Fruit fly (Drosophila melanogaster) whole organism, embryonic: ENCODE results near the gene CstF50.

Source experiments
- ATbp ChIP-seq: fragments of 200-800 bp; sonication (Bioruptor generic); optimal IDR thresholded peaks from 2 replicates; lab custom pipeline; 2017; ENCODE audit warnings: missing biosample characterization, mild to moderate bottlenecking, missing genetic modification characterization, missing genetic modification reagents
- BEAF-32 ChIP-seq: fragments of 200-800 bp; sonication (Bioruptor generic); optimal IDR thresholded peaks from 3 replicates; lab custom pipeline; 2017; ENCODE audit warnings: missing biosample characterization, missing genetic modification characterization, mild to moderate bottlenecking, moderate library complexity, missing genetic modification reagents
- CG10209 ChIP-seq: fragments of 200-800 bp; sonication (Bioruptor generic); optimal IDR thresholded peaks from 3 replicates; lab custom pipeline; 2017; ENCODE audit warnings: missing biosample characterization, mild to moderate bottlenecking, missing genetic modification characterization, missing genetic modification reagents
- CG10431 ChIP-seq: fragments of 200-800 bp; sonication (Bioruptor generic); optimal IDR thresholded peaks from 3 replicates; lab custom pipeline; 2018; ENCODE audit warnings: missing biosample characterization, mild to moderate bottlenecking, missing genetic modification characterization
- CG14965 ChIP-seq: fragments of 200-800 bp; sonication (Bioruptor generic); optimal IDR thresholded peaks from 2 replicates; lab custom pipeline; 2016; ENCODE audit warnings: missing biosample characterization, missing genetic modification characterization, borderline replicate concordance
- CG15514 ChIP-seq: fragments of 200-800 bp; sonication (Bioruptor generic); optimal IDR thresholded peaks from 3 replicates; lab custom pipeline; 2017; ENCODE audit warnings: missing biosample characterization, missing genetic modification characterization, mild to moderate bottlenecking, moderate library complexity, missing genetic modification reagents
- CG1603 ChIP-seq: fragments of 200-800 bp; sonication (Bioruptor generic); optimal IDR thresholded peaks from 2 replicates; lab custom pipeline; 2019; ENCODE audit warnings: missing biosample characterization, mild to moderate bottlenecking, missing genetic modification characterization, moderate library complexity
- CG30020 ChIP-seq: fragments of 200-800 bp; optimal IDR thresholded peaks from 2 replicates; lab custom pipeline; 2019; ENCODE audit warnings: missing biosample characterization, mild to moderate bottlenecking, missing genetic modification characterization, moderate library complexity
- CG31441 ChIP-seq: fragments of 200-800 bp; sonication (Bioruptor generic); IDR thresholded peaks from 2 replicates; pipeline ENCODE4 v1.3.6; 2022; ENCODE audit warnings: missing biosample characterization, missing genetic modification characterization
- CG34422 ChIP-seq: fragments of 200-800 bp; sonication (Bioruptor generic); IDR thresholded peaks from 3 replicates; pipeline ENCODE4 v1.3.6; 2022; ENCODE audit warnings: missing biosample characterization, missing genetic modification characterization
- CG3995 ChIP-seq: fragments of 200-800 bp; sonication (Bioruptor generic); optimal IDR thresholded peaks from 3 replicates; lab custom pipeline; 2016; ENCODE audit warnings: missing biosample characterization, missing genetic modification characterization
- CG5953 ChIP-seq: fragments of 200-800 bp; sonication (Bioruptor generic); IDR thresholded peaks from 2 replicates; pipeline ENCODE4 v1.3.6; 2022; ENCODE audit warnings: missing biosample characterization, missing genetic modification characterization
- CG6272 ChIP-seq: fragments of 200-800 bp; sonication (Bioruptor generic); IDR thresholded peaks from 2 replicates; pipeline ENCODE4 v1.3.6; 2022; ENCODE audit warnings: missing biosample characterization, missing genetic modification characterization
- ERR ChIP-seq: fragments of 200-800 bp; sonication (Bioruptor generic); optimal IDR thresholded peaks from 2 replicates; lab custom pipeline; 2016; ENCODE audit warnings: missing biosample characterization, missing genetic modification characterization
- Ets65A ChIP-seq: fragments of 200-800 bp; sonication (Bioruptor generic); peaks from one replicate; lab custom pipeline; 2016; ENCODE audit warnings: missing biosample characterization, missing genetic modification characterization
- Ets97D ChIP-seq: fragments of 200-800 bp; sonication (Bioruptor generic); optimal IDR thresholded peaks from 3 replicates; lab custom pipeline; 2016; ENCODE audit warnings: missing biosample characterization, missing genetic modification characterization
- GATAe ChIP-seq: fragments of 200-800 bp; sonication (Bioruptor generic); conservative IDR thresholded peaks from 2 replicates; pipeline ENCODE4 v1.3.6; 2022; ENCODE audit warnings: missing biosample characterization, missing genetic modification characterization
- Hey ChIP-seq: fragments of 200-800 bp; sonication (Bioruptor generic); optimal IDR thresholded peaks from 3 replicates; lab custom pipeline; 2018; ENCODE audit warnings: missing biosample characterization, mild to moderate bottlenecking, missing genetic modification characterization
- Mad ChIP-seq: fragments of 200-800 bp; sonication (Bioruptor generic); optimal IDR thresholded peaks from 2 replicates; lab custom pipeline; 2016; ENCODE audit warnings: missing biosample characterization, missing genetic modification characterization
- Max ChIP-seq: fragments of 200-800 bp; sonication (Bioruptor generic); optimal IDR thresholded peaks from 2 replicates; lab custom pipeline; 2016; ENCODE audit warnings: missing biosample characterization, mild to moderate bottlenecking, missing genetic modification characterization
- Med ChIP-seq: fragments of 200-800 bp; sonication (Bioruptor generic); peaks from one replicate; lab custom pipeline; 2016; ENCODE audit warnings: missing biosample characterization, missing genetic modification characterization, mild to moderate bottlenecking, inconsistent platforms, moderate library complexity
- Nf-YB ChIP-seq: fragments of 200-800 bp; sonication (Bioruptor generic); optimal IDR thresholded peaks from 3 replicates; lab custom pipeline; 2019; ENCODE audit warnings: missing biosample characterization, mild to moderate bottlenecking, missing genetic modification characterization, moderate library complexity
- Oaz ChIP-seq: fragments of 200-800 bp; sonication (Bioruptor generic); IDR thresholded peaks from 2 replicates; pipeline ENCODE4 v1.3.6; 2022; ENCODE audit warnings: missing biosample characterization, missing genetic modification characterization
- Scr ChIP-seq: fragments of 200-800 bp; sonication (Bioruptor generic); IDR thresholded peaks from 2 replicates; pipeline ENCODE4 v1.3.6; 2022; ENCODE audit warnings: missing biosample characterization, missing genetic modification characterization; ENCODE audit not compliant: partially characterized antibody
- chm ChIP-seq: fragments of 200-800 bp; sonication (Bioruptor generic); IDR thresholded peaks from 2 replicates; pipeline ENCODE4 v1.3.6; 2022; ENCODE audit warnings: missing biosample characterization, missing genetic modification characterization
- dm ChIP-seq: fragments of 200-800 bp; sonication (Bioruptor generic); optimal IDR thresholded peaks from 3 replicates; lab custom pipeline; 2016; ENCODE audit warnings: missing biosample characterization, missing genetic modification characterization
- gfzf ChIP-seq: fragments of 200-800 bp; sonication (Bioruptor generic); optimal IDR thresholded peaks from 2 replicates; lab custom pipeline; 2016; ENCODE audit warnings: missing biosample characterization, mild to moderate bottlenecking, missing genetic modification characterization, moderate library complexity
- knrl ChIP-seq: fragments of 200-800 bp; sonication (Bioruptor generic); IDR thresholded peaks from 3 replicates; pipeline ENCODE4 v1.3.6; 2022; ENCODE audit warnings: missing biosample characterization, missing genetic modification characterization; ENCODE audit not compliant: partially characterized antibody
- lola ChIP-seq, 3 experiments: fragments of >200 bp in 2 of 3; fragments of 200-800 bp in 1 of 3; sonication (Bioruptor generic) in 1 of 3; optimal IDR thresholded peaks; 2 replicates each; lab custom pipeline; 2017 to 2019; ENCODE audit warnings: missing biosample characterization in 3 of 3, missing genetic modification characterization in 3 of 3, mild to moderate bottlenecking in 1 of 3, moderate library complexity in 1 of 3
- luna ChIP-seq: fragments of 200-800 bp; sonication (Bioruptor generic); optimal IDR thresholded peaks from 2 replicates; lab custom pipeline; 2016; ENCODE audit warnings: missing biosample characterization, missing genetic modification characterization
- odd ChIP-seq: fragments of 200-800 bp; sonication (Bioruptor generic); optimal IDR thresholded peaks from 2 replicates; lab custom pipeline; 2017; ENCODE audit warnings: missing biosample characterization, mild to moderate bottlenecking, missing genetic modification characterization
- prd ChIP-seq, 3 experiments: fragments of >200 bp in 2 of 3; fragments of 200-800 bp in 1 of 3; sonication (Bioruptor generic) in 1 of 3; optimal IDR thresholded peaks in 2 of 3; IDR thresholded peaks in 1 of 3; 2 replicates in 2 of 3; 3 replicates in 1 of 3; pipeline versions ENCODE4 v1.3.6 to Lab custom; 2017 to 2022; ENCODE audit warnings: missing biosample characterization in 1 of 3, missing genetic modification characterization in 1 of 3
- row ChIP-seq: fragments of 200-800 bp; sonication (Bioruptor generic); IDR thresholded peaks from 3 replicates; pipeline ENCODE4 v1.3.6; 2022; ENCODE audit warnings: missing biosample characterization, missing genetic modification characterization
- sens ChIP-seq: fragments of 200-800 bp; sonication (Bioruptor generic); peaks from one replicate; lab custom pipeline; 2016; ENCODE audit warnings: missing biosample characterization, missing genetic modification characterization
- slou ChIP-seq: fragments of 200-800 bp; sonication (Bioruptor generic); optimal IDR thresholded peaks from 3 replicates; lab custom pipeline; 2016; ENCODE audit warnings: missing biosample characterization, missing genetic modification characterization
- stwl ChIP-seq: fragments of 200-800 bp; sonication (Bioruptor generic); optimal IDR thresholded peaks from 3 replicates; lab custom pipeline; 2018; ENCODE audit warnings: missing biosample characterization, mild to moderate bottlenecking, missing genetic modification characterization, moderate library complexity
- tgo ChIP-seq: fragments of 200-800 bp; sonication (Bioruptor generic); IDR thresholded peaks from 3 replicates; pipeline ENCODE4 v1.3.6; 2022; ENCODE audit warnings: missing biosample characterization, missing genetic modification characterization
- ttk ChIP-seq: fragments of 200-800 bp; sonication (Bioruptor generic); IDR thresholded peaks from 2 replicates; pipeline ENCODE4 v2.1.2; 2022; ENCODE audit warnings: missing biosample characterization, missing genetic modification characterization
- tup ChIP-seq: fragments of 200-800 bp; sonication (Bioruptor generic); optimal IDR thresholded peaks from 2 replicates; lab custom pipeline; 2016; ENCODE audit warnings: missing biosample characterization, mild to moderate bottlenecking, missing genetic modification characterization, moderate library complexity
- vvl ChIP-seq: fragments of 200-800 bp; sonication (Bioruptor generic); IDR thresholded peaks from 2 replicates; pipeline ENCODE4 v1.3.6; 2022; ENCODE audit warnings: missing biosample characterization, missing genetic modification characterization

Gene CstF50

DNA sequence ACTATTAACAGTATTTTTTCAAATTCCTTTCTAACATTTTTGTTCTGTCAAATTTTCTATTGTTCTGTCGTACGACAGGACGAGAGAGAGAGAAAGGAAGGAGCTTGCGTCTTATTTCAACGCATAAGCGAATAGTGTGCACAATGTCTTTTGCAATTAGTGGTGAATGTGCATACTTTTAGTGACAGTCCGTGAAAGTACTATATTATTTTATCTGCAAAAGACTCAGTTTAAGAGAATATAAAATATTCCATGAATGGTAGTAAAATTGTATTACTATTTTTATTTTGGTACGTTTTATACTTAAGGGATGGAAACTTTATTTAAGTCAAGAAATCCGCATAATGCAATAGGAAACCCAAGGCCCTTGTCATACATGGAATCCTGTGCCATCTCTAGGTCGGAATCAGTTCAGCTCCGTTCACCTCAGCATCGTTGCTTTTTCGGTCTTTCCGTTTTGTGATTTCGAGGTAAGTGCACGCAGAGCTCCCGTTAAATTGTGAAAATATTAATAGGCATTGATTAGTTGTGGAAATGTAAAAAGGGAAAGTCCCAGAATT lies 1.4 kb upstream of the CstF50 start, which contains the start of gene eEF1alpha2 (continued):
- TF ChIP-seq BEAF-32 (GFP tag; lab: Kevin White, UChicago): peak; percentile 47
- TF ChIP-seq CG10431 (GFP tag; lab: Kevin White, UChicago): peak; percentile 94
- no peak for TF ChIP-seq tup (GFP tag; lab: Kevin White, UChicago)
- TF ChIP-seq knrl: peak; percentile 43; the same call in 2 of the 3 replicates
- TF ChIP-seq CG31441 (GFP tag; lab: Robert Waterston, UW): no peak
- TF ChIP-seq stwl (tag; lab: Kevin White, UChicago): peak; percentile 20
- TF ChIP-seq CG15514 (GFP tag; lab: Kevin White, UChicago): peak; percentile 98
- TF ChIP-seq prd (optimal IDR thresholded peaks at IDR 0.05; lab: Kevin White, UChicago): no peak
- peak; percentile 21; the same call in 1 of the 3 replicates for TF ChIP-seq prd (GFP tag; IDR thresholded peaks at IDR 0.05; lab: Robert Waterston, UW)
- peak; percentile 58; the same call in 2 of the 3 replicates for TF ChIP-seq row (GFP tag; lab: Robert Waterston, UW)
- TF ChIP-seq slou (GFP tag; lab: Kevin White, UChicago): no peak
- TF ChIP-seq gfzf (GFP tag; lab: Kevin White, UChicago): peak; percentile 3
- peak; percentile 55 for TF ChIP-seq CG30020 (tag; lab: Kevin White, UChicago)
- peak; percentile 49 for TF ChIP-seq sens (GFP tag; lab: Kevin White, UChicago)
- TF ChIP-seq Ets97D (GFP tag; lab: Kevin White, UChicago): peak; percentile 46
- no peak for TF ChIP-seq CG10209 (GFP tag; lab: Kevin White, UChicago)
- TF ChIP-seq lola (GFP tag; optimal IDR thresholded peaks at IDR 0.05; lab: Kevin White, UChicago): peak in 1 of 3 experiments; percentile 10
- peak; percentile 53 for TF ChIP-seq Scr (GFP tag; lab: Robert Waterston, UW)

DNA sequence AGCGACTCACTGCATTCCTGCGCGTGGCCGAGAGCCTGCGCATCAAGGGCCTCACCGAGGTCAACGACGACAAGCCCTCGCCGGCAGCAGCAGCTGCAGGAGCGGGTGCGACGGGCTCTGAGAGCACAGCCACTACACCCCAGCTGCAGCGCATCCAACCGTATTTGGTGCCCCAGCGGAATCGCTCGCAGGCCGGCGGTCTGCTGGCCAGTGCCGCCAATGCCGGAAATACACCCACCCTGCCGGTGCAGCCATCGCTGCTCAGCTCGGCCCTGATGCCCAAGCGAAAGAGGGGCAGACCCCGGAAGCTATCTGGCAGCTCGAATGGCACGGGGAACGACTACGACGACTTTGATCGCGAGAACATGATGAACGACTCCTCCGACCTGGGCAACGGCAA lies 9.0 kb downstream of the CstF50 start:
- TF ChIP-seq tgo (GFP tag; lab: Robert Waterston, UW) (no peak), Oaz (GFP tag; lab: Robert Waterston, UW) (0 out of 2 replicates have a peak, but pooled peaks have one; percentile 26), ttk (GFP tag; lab: Robert Waterston, UW) (peak; percentile 41; the same call in 1 of the 2 replicates), Ets65A (GFP tag; lab: Kevin White, UChicago) (peak; percentile 77), CG14965 (GFP tag; lab: Kevin White, UChicago) (no peak), CG6272 (GFP tag; lab: Robert Waterston, UW) (peak; percentile 51; the same call in 1 of the 2 replicates), ATbp (GFP tag; lab: Kevin White, UChicago) (no peak), chm (GFP tag; lab: Robert Waterston, UW) (peak; percentile 40; the same call in 1 of the 2 replicates), Med (GFP tag; lab: Kevin White, UChicago) (peak; percentile 26), luna (GFP tag; lab: Kevin White, UChicago) (no peak), CG5953 (GFP tag; lab: Robert Waterston, UW) (peak; percentile 41; the same call in 1 of the 2 replicates), Nf-YB (GFP tag; lab: Kevin White, UChicago) (no peak)
- TF ChIP-seq, all 482 proteins: peak for 7

DNA sequence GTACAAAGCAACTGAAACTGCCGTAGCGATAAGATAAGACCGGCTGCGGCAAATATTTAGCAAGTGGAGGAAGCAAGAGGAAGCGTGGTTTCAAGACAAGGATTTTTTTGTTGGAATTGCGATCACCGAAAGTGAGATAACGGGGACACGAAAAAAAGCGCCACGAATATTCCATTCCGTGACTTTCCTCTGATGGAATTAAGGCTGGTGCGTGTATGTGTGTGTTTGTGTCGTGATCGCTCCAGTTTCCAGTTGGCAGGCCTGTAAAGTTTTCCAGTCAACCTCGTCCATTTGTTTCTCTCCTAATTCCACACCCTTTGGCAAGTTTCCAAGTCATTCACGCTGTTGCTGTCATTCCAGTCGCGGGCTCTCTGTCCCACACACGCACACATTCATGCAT lies 10.5 kb downstream of the CstF50 start:
- peak; percentile 77 for TF ChIP-seq sens (GFP tag; lab: Kevin White, UChicago)
- peak; percentile 3 for TF ChIP-seq dm (GFP tag; lab: Kevin White, UChicago)
- 0 out of 2 replicates have a peak, but pooled peaks have one; percentile 11 for TF ChIP-seq GATAe
- no peak for TF ChIP-seq ERR (GFP tag; lab: Kevin White, UChicago)
- TF ChIP-seq Mad (GFP tag; lab: Kevin White, UChicago): no peak
- peak; percentile 63 for TF ChIP-seq CG3995
- TF ChIP-seq CG1603 (tag; lab: Kevin White, UChicago): peak; percentile 3
- no peak for TF ChIP-seq odd
- TF ChIP-seq Max (GFP tag; lab: Kevin White, UChicago): no peak
- TF ChIP-seq Med (GFP tag; lab: Kevin White, UChicago): peak; percentile 52
- peak; percentile 35; the same call in 1 of the 2 replicates for TF ChIP-seq vvl
- TF ChIP-seq CG34422 (GFP tag; lab: Robert Waterston, UW): 0 out of 3 replicates have a peak, but pooled peaks have one; percentile 18
- TF ChIP-seq Hey (tag; lab: Kevin White, UChicago): peak; percentile 13
- TF ChIP-seq, all 482 proteins: peak for 9
